Fruit fly (Drosophila melanogaster): ENCODE data around the gene CG14314.

Gene CG14314

DNA sequence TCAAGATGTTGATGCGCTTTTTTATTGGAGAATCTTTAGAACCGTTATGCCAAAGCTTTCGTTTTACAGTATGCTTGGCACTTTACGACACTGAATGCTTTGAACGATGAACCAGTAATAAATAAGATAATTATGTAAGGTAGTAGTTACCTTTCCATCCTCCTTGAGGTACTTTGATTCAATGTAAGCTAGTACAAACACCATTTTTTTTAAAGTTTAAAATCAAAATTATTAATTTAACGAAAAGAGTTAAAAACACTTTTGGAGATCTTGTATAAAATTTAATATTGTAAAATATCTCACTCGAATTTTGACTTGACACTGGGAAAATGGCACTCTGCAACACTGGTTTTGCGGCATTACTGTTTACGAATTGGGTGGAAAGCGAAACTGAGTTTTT, 30.6 kb upstream of the CG14314 start, which contains the start of the genes Arp5 and CG7208:
Gene Arp5 (plus strand): TSS at position 114 of the 400 bp plus-strand sequence.
Gene CG7208 (minus strand): TSS at position 331 of the 400 bp plus-strand sequence.
- TF ChIP-seq Vsx2 (GFP tag; optimal IDR thresholded peaks at IDR 0.05; ENCODE audit: partially characterized antibody) (no peak), Rel (GFP tag; optimal IDR thresholded peaks at IDR 0.05) (no peak), Rel (tag; optimal IDR thresholded peaks at IDR 0.05) (peak; percentile 24), woc (GFP tag; optimal IDR thresholded peaks at IDR 0.05) (no peak), sv (GFP tag; optimal IDR thresholded peaks at IDR 0.05) (peak; percentile 57), Myc (optimal IDR thresholded peaks at IDR 0.05) (no peak), OdsH (GFP tag; optimal IDR thresholded peaks at IDR 0.05) (peak; percentile 76), Sp1 (GFP tag; optimal IDR thresholded peaks at IDR 0.05) (peak; percentile 65), dsf (GFP tag; optimal IDR thresholded peaks at IDR 0.05; ENCODE audit: borderline replicate concordance) (peak; percentile 50), jim (GFP tag; optimal IDR thresholded peaks at IDR 0.05) (no peak), dl (GFP tag; optimal IDR thresholded peaks at IDR 0.05; ENCODE audit: insufficient read depth in 1 of 2, partially characterized antibody in 2 of 2) (no peak), Dif (GFP tag; optimal IDR thresholded peaks at IDR 0.05; ENCODE audit: partially characterized antibody) (no peak), CG32264 (GFP tag; optimal IDR thresholded peaks at IDR 0.05) (no peak), br (GFP tag; optimal IDR thresholded peaks at IDR 0.05) (peak; percentile 56), N (GFP tag; optimal IDR thresholded peaks at IDR 0.05) (no peak), dmrt93B (GFP tag; optimal IDR thresholded peaks at IDR 0.05) (no peak), Hnf4 (GFP tag; optimal IDR thresholded peaks at IDR 0.05) (no peak), Dfd (GFP tag; optimal IDR thresholded peaks at IDR 0.05) (no peak), Jra (GFP tag; optimal IDR thresholded peaks at IDR 0.05) (peak; percentile 65), GATAd (GFP tag; optimal IDR thresholded peaks at IDR 0.05) (peak; percentile 44), usp (GFP tag; optimal IDR thresholded peaks at IDR 0.05) (no peak), sage (GFP tag; optimal IDR thresholded peaks at IDR 0.05) (no peak), Hr78 (GFP tag; optimal IDR thresholded peaks at IDR 0.05) (no peak), HLH106 (tag; optimal IDR thresholded peaks at IDR 0.05) (peak; percentile 70), fru (GFP tag; optimal IDR thresholded peaks at IDR 0.05) (peak; percentile 70), CrebA (GFP tag; optimal IDR thresholded peaks at IDR 0.05; ENCODE audit: borderline replicate concordance) (no peak), rgr (GFP tag; optimal IDR thresholded peaks at IDR 0.05) (peak; percentile 81), brk (GFP tag; optimal IDR thresholded peaks at IDR 0.05) (no peak), Mio (GFP tag; optimal IDR thresholded peaks at IDR 0.05) (no peak), CG9705 (GFP tag; optimal IDR thresholded peaks at IDR 0.05) (peak; percentile 47), h (GFP tag; optimal IDR thresholded peaks at IDR 0.05) (peak; percentile 92), tai (GFP tag; optimal IDR thresholded peaks at IDR 0.05) (no peak), psq (GFP tag; optimal IDR thresholded peaks at IDR 0.05) (peak; percentile 97), foxo (GFP tag; optimal IDR thresholded peaks at IDR 0.05) (peak in 1 of 2 experiments; percentile 77), Abd-B (GFP tag; optimal IDR thresholded peaks at IDR 0.05) (no peak), Hr83 (GFP tag; optimal IDR thresholded peaks at IDR 0.05; ENCODE audit: poor library complexity, severe bottlenecking) (peak; percentile 3), pan (optimal IDR thresholded peaks at IDR 0.05) (no peak), ey (GFP tag; optimal IDR thresholded peaks at IDR 0.05) (peak; percentile 74), lola (GFP tag; optimal IDR thresholded peaks at IDR 0.05) (no peak)

dm6 chr3R:18188702-18189125, 27.2 kb upstream of the CG14314 start, which contains the start of the genes CG12321 and MED17:
Gene CG12321, minus strand, starts transcription at chr3R:18188707.
Gene MED17, plus strand, starts transcription at chr3R:18189072.
- peak; percentile 90 for TF ChIP-seq psq (GFP tag; optimal IDR thresholded peaks at IDR 0.05)
- no peak for TF ChIP-seq Jra (GFP tag; optimal IDR thresholded peaks at IDR 0.05)
- no peak for TF ChIP-seq Hnf4 (GFP tag; optimal IDR thresholded peaks at IDR 0.05)
- peak; percentile 87 for TF ChIP-seq HLH106 (tag; optimal IDR thresholded peaks at IDR 0.05)
- no peak for TF ChIP-seq Dfd (GFP tag; optimal IDR thresholded peaks at IDR 0.05)
- TF ChIP-seq Rel (GFP tag; optimal IDR thresholded peaks at IDR 0.05), result no peak
- TF ChIP-seq Rel (tag; optimal IDR thresholded peaks at IDR 0.05), result peak; percentile 18
- peak; percentile 84 for TF ChIP-seq Sp1 (GFP tag; optimal IDR thresholded peaks at IDR 0.05)
- TF ChIP-seq ey (GFP tag; optimal IDR thresholded peaks at IDR 0.05), result peak; percentile 73
- no peak for TF ChIP-seq N (GFP tag; optimal IDR thresholded peaks at IDR 0.05)
- TF ChIP-seq fru (GFP tag; optimal IDR thresholded peaks at IDR 0.05), result peak; percentile 79
- no peak for TF ChIP-seq Abd-B (GFP tag; optimal IDR thresholded peaks at IDR 0.05)
- TF ChIP-seq tai (GFP tag; optimal IDR thresholded peaks at IDR 0.05), result no peak
- TF ChIP-seq OdsH (GFP tag; optimal IDR thresholded peaks at IDR 0.05), result peak; percentile 82
- TF ChIP-seq sv (GFP tag; optimal IDR thresholded peaks at IDR 0.05), result peak; percentile 91
- TF ChIP-seq Myc (optimal IDR thresholded peaks at IDR 0.05), result peak; percentile 73
- peak; percentile 61 for TF ChIP-seq h (GFP tag; optimal IDR thresholded peaks at IDR 0.05)
- peak; percentile 47 for TF ChIP-seq Hr83 (GFP tag; optimal IDR thresholded peaks at IDR 0.05; ENCODE audit: poor library complexity, severe bottlenecking)
- no peak for TF ChIP-seq jim (GFP tag; optimal IDR thresholded peaks at IDR 0.05)
- TF ChIP-seq CG32264 (GFP tag; optimal IDR thresholded peaks at IDR 0.05), result peak; percentile 0
- no peak for TF ChIP-seq Dif (GFP tag; optimal IDR thresholded peaks at IDR 0.05; ENCODE audit: partially characterized antibody)
- no peak for TF ChIP-seq brk (GFP tag; optimal IDR thresholded peaks at IDR 0.05)
- TF ChIP-seq rgr (GFP tag; optimal IDR thresholded peaks at IDR 0.05), result peak; percentile 94
- peak; percentile 65 for TF ChIP-seq dsf (GFP tag; optimal IDR thresholded peaks at IDR 0.05; ENCODE audit: borderline replicate concordance)
- TF ChIP-seq usp (GFP tag; optimal IDR thresholded peaks at IDR 0.05), result no peak
- no peak for TF ChIP-seq Hr78 (GFP tag; optimal IDR thresholded peaks at IDR 0.05)
- TF ChIP-seq br (GFP tag; optimal IDR thresholded peaks at IDR 0.05), result peak; percentile 67
- TF ChIP-seq lola (GFP tag; optimal IDR thresholded peaks at IDR 0.05), result no peak
- peak; percentile 76 for TF ChIP-seq CG9705 (GFP tag; optimal IDR thresholded peaks at IDR 0.05)
- peak; percentile 34 for TF ChIP-seq GATAd (GFP tag; optimal IDR thresholded peaks at IDR 0.05)
- no peak for TF ChIP-seq pan (optimal IDR thresholded peaks at IDR 0.05)
- TF ChIP-seq dl (GFP tag; optimal IDR thresholded peaks at IDR 0.05; ENCODE audit: insufficient read depth in 1 of 2, partially characterized antibody in 2 of 2), result no peak
- TF ChIP-seq Mio (GFP tag; optimal IDR thresholded peaks at IDR 0.05), result peak; percentile 28
- no peak for TF ChIP-seq CrebA (GFP tag; optimal IDR thresholded peaks at IDR 0.05; ENCODE audit: borderline replicate concordance)
- peak in 1 of 2 experiments; percentile 88 for TF ChIP-seq foxo (GFP tag; optimal IDR thresholded peaks at IDR 0.05)
- no peak for TF ChIP-seq sage (GFP tag; optimal IDR thresholded peaks at IDR 0.05)
- TF ChIP-seq dmrt93B (GFP tag; optimal IDR thresholded peaks at IDR 0.05), result peak; percentile 88
- no peak for TF ChIP-seq Vsx2 (GFP tag; optimal IDR thresholded peaks at IDR 0.05; ENCODE audit: partially characterized antibody)
- peak; percentile 70 for TF ChIP-seq woc (GFP tag; optimal IDR thresholded peaks at IDR 0.05)
